Fruit fly (Drosophila melanogaster) whole organism, embryonic: ENCODE results near the gene drongo.

ENCODE experiments used
- ATbp ChIP-seq: fragments of 200-800 bp; sonication (Bioruptor generic); optimal IDR thresholded peaks from 2 replicates; lab custom pipeline; 2017; ENCODE audit warnings: missing biosample characterization, mild to moderate bottlenecking, missing genetic modification characterization, missing genetic modification reagents
- Asciz ChIP-seq: fragments of 200-800 bp; sonication (Bioruptor generic); optimal IDR thresholded peaks from 2 replicates; lab custom pipeline; 2017; ENCODE audit warnings: missing biosample characterization, mild to moderate bottlenecking, missing genetic modification characterization, missing genetic modification reagents
- CG1024 ChIP-seq: fragments of 200-800 bp; sonication (Bioruptor generic); IDR thresholded peaks from 2 replicates; pipeline ENCODE4 v1.3.6; 2022; ENCODE audit warnings: missing biosample characterization, missing genetic modification characterization
- CG10959 ChIP-seq: fragments of 200-800 bp; sonication (Bioruptor generic); IDR thresholded peaks from 2 replicates; pipeline ENCODE4 v1.3.6; 2022; ENCODE audit warnings: missing biosample characterization, missing genetic modification characterization
- CG12391 ChIP-seq: fragments of 200-800 bp; sonication (Bioruptor generic); optimal IDR thresholded peaks from 3 replicates; lab custom pipeline; 2018; ENCODE audit warnings: missing biosample characterization, mild to moderate bottlenecking, missing genetic modification characterization, moderate library complexity
- CG13424 ChIP-seq: fragments of 200-800 bp; sonication (Bioruptor generic); optimal IDR thresholded peaks from 2 replicates; lab custom pipeline; 2019; ENCODE audit warnings: missing biosample characterization, mild to moderate bottlenecking, missing genetic modification characterization, moderate library complexity
- CG13894 ChIP-seq: fragments of 200-800 bp; sonication (Bioruptor generic); optimal IDR thresholded peaks from 3 replicates; lab custom pipeline; 2018; ENCODE audit warnings: missing biosample characterization, mild to moderate bottlenecking, missing genetic modification characterization, moderate library complexity
- CG14710 ChIP-seq: fragments of 200-800 bp; sonication (Bioruptor generic); optimal IDR thresholded peaks from 3 replicates; lab custom pipeline; 2019; ENCODE audit warnings: missing biosample characterization, mild to moderate bottlenecking, missing genetic modification characterization, moderate library complexity
- CG16813 ChIP-seq: fragments of 200-800 bp; sonication (Bioruptor generic); IDR thresholded peaks from 3 replicates; pipeline ENCODE4 v1.3.6; 2022; ENCODE audit warnings: missing biosample characterization, missing genetic modification characterization; ENCODE audit not compliant: partially characterized antibody
- CG17802 ChIP-seq: fragments of 200-800 bp; sonication (Bioruptor generic); optimal IDR thresholded peaks from 2 replicates; lab custom pipeline; 2018; ENCODE audit warnings: missing biosample characterization, mild to moderate bottlenecking, missing genetic modification characterization, moderate library complexity
- CG18476 ChIP-seq: fragments of 200-800 bp; sonication (Bioruptor generic); optimal IDR thresholded peaks from 2 replicates; lab custom pipeline; 2016; ENCODE audit warnings: missing biosample characterization, mild to moderate bottlenecking, missing genetic modification characterization
- CG2129 ChIP-seq: fragments of 200-800 bp; sonication (Bioruptor generic); IDR thresholded peaks from 2 replicates; pipeline ENCODE4 v1.3.6; 2022; ENCODE audit warnings: missing biosample characterization, missing genetic modification characterization; ENCODE audit not compliant: partially characterized antibody
- CG31388 ChIP-seq: fragments of 200-800 bp; sonication (Bioruptor generic); optimal IDR thresholded peaks from 2 replicates; lab custom pipeline; 2016; ENCODE audit warnings: missing biosample characterization, missing genetic modification characterization
- CG3995 ChIP-seq: fragments of 200-800 bp; sonication (Bioruptor generic); optimal IDR thresholded peaks from 3 replicates; lab custom pipeline; 2016; ENCODE audit warnings: missing biosample characterization, missing genetic modification characterization
- CG43689 ChIP-seq: fragments of 200-800 bp; sonication (Bioruptor generic); IDR thresholded peaks from 2 replicates; pipeline ENCODE4 v1.3.6; 2022; ENCODE audit warnings: missing biosample characterization, missing genetic modification characterization
- CG7928 ChIP-seq: fragments of 200-800 bp; sonication (Bioruptor generic); optimal IDR thresholded peaks from 2 replicates; lab custom pipeline; 2017; ENCODE audit warnings: missing biosample characterization, mild to moderate bottlenecking, missing genetic modification characterization
- CG7987 ChIP-seq: fragments of 200-800 bp; sonication (Bioruptor generic); optimal IDR thresholded peaks from 2 replicates; lab custom pipeline; 2018; ENCODE audit warnings: missing biosample characterization, mild to moderate bottlenecking, missing genetic modification characterization, moderate library complexity
- CG8359 ChIP-seq: fragments of 200-800 bp; sonication (Bioruptor generic); optimal IDR thresholded peaks from 2 replicates; lab custom pipeline; 2017; ENCODE audit warnings: missing biosample characterization, mild to moderate bottlenecking, missing genetic modification characterization, borderline replicate concordance
- CG8388 ChIP-seq: fragments of 200-800 bp; sonication (Bioruptor generic); optimal IDR thresholded peaks from 2 replicates; lab custom pipeline; 2019; ENCODE audit warnings: missing biosample characterization, mild to moderate bottlenecking, missing genetic modification characterization, moderate library complexity
- CG9609 ChIP-seq: fragments of 200-800 bp; sonication (Bioruptor generic); optimal IDR thresholded peaks from 3 replicates; lab custom pipeline; 2016; ENCODE audit warnings: missing biosample characterization, missing genetic modification characterization
- E2f2 ChIP-seq: fragments of 200-800 bp; sonication (Bioruptor generic); IDR thresholded peaks from 2 replicates; pipeline ENCODE4 v1.3.6; 2022; ENCODE audit warnings: missing biosample characterization, missing genetic modification characterization
- Meics ChIP-seq: fragments of 200-800 bp; sonication (Bioruptor generic); optimal IDR thresholded peaks from 2 replicates; lab custom pipeline; 2017; ENCODE audit warnings: missing biosample characterization, mild to moderate bottlenecking, missing genetic modification characterization
- NK7.1 ChIP-seq: fragments of 200-800 bp; sonication (Bioruptor generic); optimal IDR thresholded peaks from 3 replicates; lab custom pipeline; 2016; ENCODE audit warnings: missing biosample characterization, missing genetic modification characterization
- Neu2 ChIP-seq: fragments of 200-800 bp; sonication (Bioruptor generic); optimal IDR thresholded peaks from 3 replicates; lab custom pipeline; 2016; ENCODE audit warnings: missing biosample characterization, missing genetic modification characterization, borderline replicate concordance
- Nf-YC ChIP-seq: fragments of 200-800 bp; optimal IDR thresholded peaks from 3 replicates; lab custom pipeline; 2019; ENCODE audit warnings: missing biosample characterization, mild to moderate bottlenecking, missing genetic modification characterization, moderate library complexity
- Sox102F ChIP-seq: fragments of 200-800 bp; sonication (Bioruptor generic); optimal IDR thresholded peaks from 2 replicates; lab custom pipeline; 2018; ENCODE audit warnings: missing biosample characterization, mild to moderate bottlenecking, missing genetic modification characterization, moderate library complexity
- Xrp1 ChIP-seq: fragments of 200-800 bp; sonication (Bioruptor generic); IDR thresholded peaks from 2 replicates; pipeline ENCODE4 v1.3.6; 2022; ENCODE audit warnings: missing biosample characterization, missing genetic modification characterization
- abd-A ChIP-seq: fragments of 200-800 bp; sonication (Bioruptor generic); optimal IDR thresholded peaks from 3 replicates; lab custom pipeline; 2019; ENCODE audit warnings: missing biosample characterization, mild to moderate bottlenecking, missing genetic modification characterization, moderate library complexity
- cato ChIP-seq: fragments of 200-800 bp; sonication (Bioruptor generic); optimal IDR thresholded peaks from 2 replicates; lab custom pipeline; 2016; ENCODE audit warnings: missing biosample characterization, missing genetic modification characterization, borderline replicate concordance
- cg ChIP-seq: fragments of 200-800 bp; sonication (Bioruptor generic); optimal IDR thresholded peaks from 3 replicates; lab custom pipeline; 2019; ENCODE audit warnings: missing biosample characterization, mild to moderate bottlenecking, missing genetic modification characterization, moderate library complexity
- chinmo ChIP-seq: fragments of 200-800 bp; sonication (Bioruptor generic); IDR thresholded peaks from 4 replicates; pipeline ENCODE4 v1.3.6; 2022; ENCODE audit warnings: missing biosample characterization, missing genetic modification characterization; ENCODE audit not compliant: partially characterized antibody
- crol ChIP-seq: fragments of 200-800 bp; sonication (Bioruptor generic); IDR thresholded peaks from 2 replicates; pipeline ENCODE4 v1.3.6; 2022; ENCODE audit warnings: missing biosample characterization, missing genetic modification characterization
- da ChIP-seq: fragments of 200-800 bp; sonication (Bioruptor generic); optimal IDR thresholded peaks from 2 replicates; lab custom pipeline; 2016; ENCODE audit warnings: missing biosample characterization, missing genetic modification characterization
- dm ChIP-seq: fragments of 200-800 bp; sonication (Bioruptor generic); optimal IDR thresholded peaks from 3 replicates; lab custom pipeline; 2016; ENCODE audit warnings: missing biosample characterization, missing genetic modification characterization
- dmrt11E ChIP-seq: fragments of 200-800 bp; sonication (Bioruptor generic); optimal IDR thresholded peaks from 3 replicates; lab custom pipeline; 2018; ENCODE audit warnings: missing biosample characterization, mild to moderate bottlenecking, missing genetic modification characterization, moderate library complexity
- fu2 ChIP-seq: fragments of 200-800 bp; sonication (Bioruptor generic); optimal IDR thresholded peaks from 2 replicates; lab custom pipeline; 2016; ENCODE audit warnings: missing biosample characterization, missing genetic modification characterization
- gsb-n ChIP-seq: fragments of 200-800 bp; sonication (Bioruptor generic); optimal IDR thresholded peaks from 3 replicates; lab custom pipeline; 2018; ENCODE audit warnings: missing biosample characterization, mild to moderate bottlenecking, missing genetic modification characterization
- h ChIP-seq: fragments of >200 bp; optimal IDR thresholded peaks from 2 replicates; lab custom pipeline; 2017
- ham ChIP-seq: fragments of 200-800 bp; sonication (Bioruptor generic); IDR thresholded peaks from 2 replicates; pipeline ENCODE4 v1.3.6; 2022; ENCODE audit warnings: missing biosample characterization, missing genetic modification characterization
- ken ChIP-seq: fragments of 200-800 bp; sonication (Bioruptor generic); IDR thresholded peaks from 3 replicates; pipeline ENCODE4 v1.3.6; 2022; ENCODE audit warnings: missing biosample characterization, missing genetic modification characterization
- klu ChIP-seq: fragments of 200-800 bp; sonication (Bioruptor generic); IDR thresholded peaks from 2 replicates; pipeline ENCODE4 v1.3.6; 2022; ENCODE audit warnings: missing biosample characterization, missing genetic modification characterization
- nerfin-1 ChIP-seq: fragments of 200-800 bp; sonication (Bioruptor generic); optimal IDR thresholded peaks from 3 replicates; lab custom pipeline; 2019; ENCODE audit warnings: missing biosample characterization, mild to moderate bottlenecking, missing genetic modification characterization, moderate library complexity
- p53 ChIP-seq: fragments of 200-800 bp; sonication (Bioruptor generic); optimal IDR thresholded peaks from 2 replicates; lab custom pipeline; 2016; ENCODE audit warnings: missing biosample characterization, missing genetic modification characterization
- pnt ChIP-seq: fragments of 200-800 bp; sonication (Bioruptor generic); optimal IDR thresholded peaks from 3 replicates; lab custom pipeline; 2016; ENCODE audit warnings: missing biosample characterization, missing genetic modification characterization
- sd ChIP-seq: fragments of 200-800 bp; sonication (Bioruptor generic); optimal IDR thresholded peaks from 3 replicates; lab custom pipeline; 2018; ENCODE audit warnings: missing biosample characterization, mild to moderate bottlenecking, missing genetic modification characterization, moderate library complexity
- toy ChIP-seq: fragments of 200-800 bp; sonication (Bioruptor generic); IDR thresholded peaks from 2 replicates; pipeline ENCODE4 v1.3.6; 2022; ENCODE audit warnings: missing biosample characterization, missing genetic modification characterization
- trh ChIP-seq: fragments of 200-800 bp; sonication (Bioruptor generic); optimal IDR thresholded peaks from 2 replicates; lab custom pipeline; 2016; ENCODE audit warnings: missing biosample characterization, missing genetic modification characterization
- zfh1 ChIP-seq: fragments of 200-800 bp; sonication (Bioruptor generic); IDR thresholded peaks from 3 replicates; pipeline ENCODE4 v1.3.6; 2022; ENCODE audit warnings: missing biosample characterization, missing genetic modification characterization
- zfh2 ChIP-seq: fragments of 200-800 bp; sonication (Bioruptor generic); optimal IDR thresholded peaks from 2 replicates; lab custom pipeline; 2016; ENCODE audit warnings: missing biosample characterization, missing genetic modification characterization

The drongo gene

dm6 chr2L:819315-820032 lies 31.4 kb downstream of the drongo start, which contains the start of the genes PGAP2 and Clp (continued):
- TF ChIP-seq Sox102F (GFP tag; lab: Kevin White, UChicago) (peak; percentile 76), CG2129 (GFP tag; lab: Robert Waterston, UW) (peak; percentile 21; the same call in 1 of the 2 replicates), CG3995 (GFP tag; lab: Kevin White, UChicago) (peak; percentile 9), dmrt11E (tag; lab: Kevin White, UChicago) (peak; percentile 78), h (lab: Kevin White, UChicago) (no peak), CG17802 (tag; lab: Kevin White, UChicago) (peak; percentile 24), CG14710 (tag; lab: Kevin White, UChicago) (peak; percentile 84), ham (no peak), Meics (GFP tag; lab: Kevin White, UChicago) (peak; percentile 66), gsb-n (tag; lab: Kevin White, UChicago) (no peak), E2f2 (peak; percentile 32; the same call in 1 of the 2 replicates), CG12391 (tag; lab: Kevin White, UChicago) (peak; percentile 89), dm (GFP tag; lab: Kevin White, UChicago) (peak; percentile 22), CG9609 (GFP tag; lab: Kevin White, UChicago) (peak; percentile 35), zfh2 (peak; percentile 56), abd-A (tag; lab: Kevin White, UChicago) (no peak), CG7987 (GFP tag; lab: Kevin White, UChicago) (peak; percentile 23), toy (GFP tag; lab: Robert Waterston, UW) (peak; percentile 7; the same call in 1 of the 2 replicates), Nf-YC (peak; percentile 64), cato (GFP tag; lab: Kevin White, UChicago) (peak; percentile 62), CG10959 (GFP tag; lab: Robert Waterston, UW) (peak; percentile 40; the same call in 1 of the 2 replicates), klu (GFP tag; lab: Robert Waterston, UW) (peak; percentile 76), CG1024 (peak; percentile 43; the same call in 1 of the 2 replicates), CG13894 (tag; lab: Kevin White, UChicago) (no peak), Asciz (GFP tag; lab: Kevin White, UChicago) (no peak), CG43689 (no peak), p53 (GFP tag; lab: Kevin White, UChicago) (no peak), sd (no peak), pnt (GFP tag; lab: Kevin White, UChicago) (peak; percentile 16), Neu2 (GFP tag; lab: Kevin White, UChicago) (peak; percentile 33), Xrp1 (GFP tag; lab: Robert Waterston, UW) (peak; percentile 82), zfh1 (GFP tag; lab: Robert Waterston, UW) (peak; percentile 65; the same call in 2 of the 3 replicates), CG8359 (no peak), da (no peak), CG8388 (peak; percentile 85), NK7.1 (GFP tag; lab: Kevin White, UChicago) (peak; percentile 6), fu2 (peak; percentile 11), CG16813 (GFP tag; lab: Robert Waterston, UW) (peak; percentile 54), CG13424 (tag; lab: Kevin White, UChicago) (peak; percentile 79), CG31388 (peak; percentile 34), CG18476 (GFP tag; lab: Kevin White, UChicago) (peak; percentile 53), chinmo (GFP tag; lab: Robert Waterston, UW) (no peak), cg (GFP tag; lab: Kevin White, UChicago) (no peak), crol (GFP tag; lab: Robert Waterston, UW) (no peak), CG7928 (GFP tag; lab: Kevin White, UChicago) (no peak), trh (GFP tag; lab: Kevin White, UChicago) (peak; percentile 51), ATbp (GFP tag; lab: Kevin White, UChicago) (peak; percentile 6), ken (GFP tag; lab: Robert Waterston, UW) (peak; percentile 75), nerfin-1 (tag; lab: Kevin White, UChicago) (peak; percentile 65)
